Worm (Caenorhabditis elegans) whole organism, L1 larva: ENCODE data around the gene arrd-3.
"Not testable (repeated sequence)": the region's sequence is repeated elsewhere in the genome, so short reads cannot be mapped to it uniquely, and the experiment has no call there.

Source experiments
- Y116A8C.19 ChIP-seq: sonication (generic microtip); optimal IDR thresholded peaks from 2 replicates; lab custom pipeline; 2016; ENCODE audit warnings: missing compliant biosample characterization, missing genetic modification characterization, borderline replicate concordance
- blmp-1 ChIP-seq: fragments of 150-350 bp; optimal IDR thresholded peaks from 2 replicates; lab custom pipeline; 2014; ENCODE audit warnings: missing biosample characterization, missing genetic modification characterization
- ceh-8 ChIP-seq: fragments of 200-800 bp; sonication (Bioruptor generic); optimal IDR thresholded peaks from 2 replicates; lab custom pipeline; 2018; ENCODE audit warnings: mild to moderate bottlenecking, missing genetic modification characterization, moderate library complexity, missing compliant biosample characterization
- dpl-1 ChIP-seq, 3 experiments: fragments of 150-350 bp in 2 of 3; sonication (generic microtip) in 1 of 3; optimal IDR thresholded peaks; 2 replicates each; lab custom pipeline; 2014 to 2017; ENCODE audit warnings: missing biosample characterization in 3 of 3, missing genetic modification characterization in 3 of 3, missing genetic modification reagents in 3 of 3
- efl-1 ChIP-seq, 4 experiments: fragments of 150-350 bp; optimal IDR thresholded peaks in 3 of 4; peaks in 1 of 4; 1 replicate in 1 of 4; 2 replicates in 3 of 4; lab custom pipeline; 2014; ENCODE audit warnings: missing biosample characterization in 2 of 4, missing genetic modification characterization in 2 of 4, missing genetic modification reagents in 2 of 4
- ets-5 ChIP-seq: fragments of 200-800 bp; sonication (Bioruptor generic); IDR thresholded peaks from 2 replicates; pipeline ENCODE4 v1.3.6; 2022; ENCODE audit warnings: missing genetic modification characterization, missing compliant biosample characterization
- fkh-10 ChIP-seq: sonication (generic microtip); optimal IDR thresholded peaks from 2 replicates; lab custom pipeline; 2017; ENCODE audit warnings: missing biosample characterization, missing genetic modification reagents, missing genetic modification characterization
- fkh-4 ChIP-seq: sonication (generic microtip); optimal IDR thresholded peaks from 2 replicates; lab custom pipeline; 2016; ENCODE audit warnings: missing compliant biosample characterization, missing genetic modification characterization, borderline replicate concordance
- fos-1 ChIP-seq: fragments of 150-350 bp; optimal IDR thresholded peaks from 2 replicates; lab custom pipeline; 2014; ENCODE audit warnings: missing biosample characterization, missing genetic modification characterization
- mdl-1 ChIP-seq, 2 experiments: fragments of 150-350 bp; optimal IDR thresholded peaks; 2 replicates each; lab custom pipeline; 2014 to 2017; ENCODE audit warnings: missing biosample characterization in 2 of 2, missing genetic modification characterization in 2 of 2, inconsistent platforms in 1 of 2
- nhr-11 ChIP-seq: fragments of 150-350 bp; optimal IDR thresholded peaks from 2 replicates; lab custom pipeline; 2014; ENCODE audit warnings: missing biosample characterization, missing genetic modification characterization
- nhr-20 ChIP-seq: sonication (generic microtip); optimal IDR thresholded peaks from 2 replicates; lab custom pipeline; 2016; ENCODE audit warnings: mild to moderate bottlenecking, missing genetic modification characterization, missing compliant biosample characterization
- nhr-84 ChIP-seq: sonication (generic microtip); optimal IDR thresholded peaks from 2 replicates; lab custom pipeline; 2017; ENCODE audit warnings: missing biosample characterization, missing genetic modification characterization
- snpc-4 ChIP-seq: fragments of 150-350 bp; optimal IDR thresholded peaks from 2 replicates; lab custom pipeline; 2014; ENCODE audit warnings: missing biosample characterization, missing genetic modification characterization
- snu-23 ChIP-seq: sonication (generic microtip); optimal IDR thresholded peaks from 2 replicates; lab custom pipeline; 2016; ENCODE audit warnings: missing genetic modification characterization, missing compliant biosample characterization
- unc-62 ChIP-seq: fragments of 150-350 bp; optimal IDR thresholded peaks from 2 replicates; lab custom pipeline; 2014; ENCODE audit warnings: missing biosample characterization, missing genetic modification reagents, missing genetic modification characterization
- vab-15 ChIP-seq: sonication (generic microtip); optimal IDR thresholded peaks from 2 replicates; lab custom pipeline; 2017; ENCODE audit warnings: missing genotype, mild to moderate bottlenecking, missing genetic modification characterization, missing compliant biosample characterization

Gene arrd-3

DNA sequence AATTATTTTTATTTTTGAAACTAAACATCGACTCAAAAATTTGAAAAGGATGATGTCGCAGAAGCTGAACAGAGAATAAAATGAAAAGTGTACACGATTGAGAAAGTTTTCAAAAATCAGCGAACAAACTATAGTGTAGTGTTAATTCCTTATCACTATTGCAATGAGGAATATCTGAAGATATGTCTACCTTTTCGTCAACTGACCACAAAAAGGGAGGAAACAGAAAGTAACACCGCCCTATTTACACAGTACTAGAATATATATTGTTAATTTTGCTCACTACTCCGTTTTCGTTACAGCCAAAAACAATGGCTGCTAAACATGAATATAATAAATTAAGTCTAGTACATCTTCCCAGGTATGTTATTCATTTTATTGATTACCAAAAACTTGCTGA lies 35.6 kb downstream of the arrd-3 start, which contains the start of gene chil-18:
Gene chil-18 (plus strand): TSS at position 301 of the 400 bp plus-strand sequence.
- no peak for TF ChIP-seq unc-62 (GFP tag; lab: Kevin White, UChicago)
- TF ChIP-seq Y116A8C.19 (tag; lab: Kevin White, UChicago) = no peak
- peak; percentile 12 for TF ChIP-seq nhr-20 (tag; lab: Kevin White, UChicago)
- TF ChIP-seq nhr-11 (tag; lab: Kevin White, UChicago) = no peak
- no peak for TF ChIP-seq snpc-4 (tag; lab: Kevin White, UChicago)
- no peak for TF ChIP-seq dpl-1 (GFP tag; optimal IDR thresholded peaks at IDR 0.05; lab: Kevin White, UChicago)
- TF ChIP-seq fkh-4 (tag; lab: Kevin White, UChicago) = no peak
- no peak for TF ChIP-seq ets-5 (GFP tag; lab: Robert Waterston, UW)

DNA sequence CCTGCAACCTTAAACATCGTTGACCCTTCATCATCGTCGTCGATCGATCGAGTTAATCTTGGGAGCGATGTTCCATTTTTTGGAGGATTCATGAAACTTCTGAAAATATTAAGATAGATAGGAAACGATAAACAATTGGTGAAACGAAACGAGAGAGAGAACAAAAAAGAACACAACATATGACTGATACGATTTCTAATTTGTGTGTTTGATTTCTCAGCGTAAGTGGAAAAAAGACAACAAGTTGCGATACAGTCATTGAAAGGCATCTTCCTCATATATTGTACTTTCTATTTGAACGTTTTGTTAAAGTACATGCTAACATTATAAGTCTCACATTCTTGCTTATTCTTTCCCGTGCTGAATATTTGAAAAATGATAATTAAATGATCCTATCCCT lies 39.8 kb downstream of the arrd-3 start, which contains the start of gene R09D1.12:
Gene R09D1.12 (minus strand): TSS at position 101 of the 400 bp plus-strand sequence.
- TF ChIP-seq nhr-84; blmp-1 (tag; lab: Kevin White, UChicago); ceh-8: not testable (repeated sequence)

DNA sequence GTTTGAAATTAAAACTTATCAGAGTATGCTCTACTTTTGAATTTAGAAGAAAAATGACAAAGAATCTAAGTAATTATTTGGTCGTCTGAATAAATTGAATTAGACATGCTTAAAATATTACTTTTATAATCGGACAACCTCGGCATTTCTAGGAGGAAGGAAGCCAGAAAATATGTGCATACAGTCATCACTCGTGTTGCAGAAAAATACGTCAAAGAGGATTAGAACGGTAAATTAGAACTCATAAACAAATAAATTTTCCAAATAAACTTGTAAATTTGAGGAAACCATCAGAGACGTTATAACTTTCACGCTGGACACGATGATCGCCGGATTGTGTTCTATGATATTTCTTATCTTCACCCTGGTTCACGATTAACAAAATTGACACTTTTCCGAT lies 41.9 kb downstream of the arrd-3 start, which contains the start of gene chil-19:
Gene chil-19 (minus strand): TSS at position 101 of the 400 bp plus-strand sequence.
- TF ChIP-seq efl-1 (optimal IDR thresholded peaks at IDR 0.05; lab: Kevin White, UChicago) (no peak), efl-1 (GFP tag; optimal IDR thresholded peaks at IDR 0.05 in 1 of 2; lab: Kevin White, UChicago) (peak in 1 of 2 experiments; percentile 5), vab-15 (tag; lab: Kevin White, UChicago) (no peak)

DNA sequence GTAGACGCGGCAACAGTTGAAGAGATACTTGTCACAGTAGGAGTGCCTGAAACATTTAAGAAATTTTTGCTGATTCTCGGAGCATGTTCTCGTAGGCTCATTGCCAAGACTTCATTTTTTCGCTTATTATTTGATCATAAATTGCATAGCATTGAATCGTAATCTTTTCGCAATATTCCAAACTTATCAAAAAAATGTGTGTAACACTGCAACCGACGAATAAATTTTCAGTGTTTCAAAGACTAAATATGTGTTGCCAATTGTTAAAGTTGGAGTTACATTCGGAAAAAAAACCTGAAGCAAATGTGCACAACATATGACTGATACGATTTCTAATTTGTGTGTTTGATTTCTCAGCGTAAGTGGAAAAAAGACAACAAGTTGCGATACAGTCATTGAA lies 47.1 kb downstream of the arrd-3 start, which contains the start of gene R09D1.14:
Gene R09D1.14 (minus strand): TSS at position 101 of the 400 bp plus-strand sequence.
- TF ChIP-seq mdl-1 (tag; optimal IDR thresholded peaks at IDR 0.05; lab: Kevin White, UChicago); snu-23 (GFP tag; lab: Kevin White, UChicago); Y116A8C.19 (tag; lab: Kevin White, UChicago): not testable (repeated sequence)

DNA sequence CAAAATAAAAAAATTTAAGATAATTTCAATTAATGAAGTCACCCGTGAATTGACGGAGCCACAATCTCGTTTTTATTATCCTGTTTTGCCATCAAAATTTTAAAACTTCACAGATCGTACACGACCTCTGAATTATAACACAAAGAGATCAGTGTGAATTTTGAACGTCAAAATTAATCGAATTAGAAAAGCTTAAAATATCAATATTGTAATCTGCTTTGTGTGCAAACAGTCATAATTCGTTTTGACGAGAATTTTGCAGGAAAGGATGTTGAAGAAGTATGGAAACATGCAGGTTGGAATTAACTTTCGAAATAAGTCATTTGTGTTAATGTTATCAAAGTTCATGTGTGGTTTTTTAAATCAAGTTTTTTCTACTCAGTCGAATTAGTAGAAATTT lies 49.5 kb downstream of the arrd-3 start, which contains the start of gene chil-21:
Gene chil-21 (minus strand): TSS at position 101 of the 400 bp plus-strand sequence.
- TF ChIP-seq fos-1 (tag; lab: Kevin White, UChicago); fkh-10; blmp-1 (tag; lab: Kevin White, UChicago): not testable (repeated sequence)
